Comparison of ENCODE assay signal across 1 fruit fly cellular context in the genomic region with DNA sequence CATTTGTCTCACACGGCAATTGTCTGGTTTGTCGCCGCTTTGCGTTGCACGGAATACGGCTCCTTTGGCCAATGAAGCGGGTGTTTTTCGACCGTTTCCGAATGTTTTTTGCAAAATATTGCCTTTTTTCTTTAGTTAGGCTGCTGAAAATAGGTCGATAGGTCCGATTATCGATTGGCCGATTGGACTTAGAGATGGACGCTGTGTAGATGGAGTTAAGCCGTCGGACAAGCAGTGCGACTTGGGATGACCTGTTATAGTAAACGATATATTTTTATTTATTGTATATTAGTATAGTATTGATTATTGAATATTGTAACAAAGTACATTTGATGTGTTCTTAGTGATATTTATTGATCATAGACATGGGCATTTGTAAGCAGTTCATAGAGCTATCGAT.
TF ChIP-seq lines count a peak whose summit lies in the region.

lmgA (minus strand) TSS at position 301 of the 400 bp plus-strand sequence.
lmgB (minus strand) TSS at position 301 of the 400 bp plus-strand sequence.

TF ChIP-seq in whole organism, embryonic, 481 proteins besides CTCF, POLR2A, EP300 and RAD21 (continued from another document and continues in another):
- TF ChIP-seq CG9817 (tag; optimal IDR thresholded peaks at IDR 0.05; lab: Kevin White, UChicago) = peak; percentile 29
- TF ChIP-seq sr (GFP tag; IDR thresholded peaks at IDR 0.05; lab: Robert Waterston, UW) = no peak
- TF ChIP-seq CG42726 (GFP tag; IDR thresholded peaks at IDR 0.05; lab: Robert Waterston, UW; ENCODE audit: partially characterized antibody) = 0 out of 2 replicates have a peak, but pooled peaks have one; percentile 52
- TF ChIP-seq trh (GFP tag; optimal IDR thresholded peaks at IDR 0.05; lab: Kevin White, UChicago) = peak; percentile 20
- no peak for TF ChIP-seq Optix (GFP tag; IDR thresholded peaks at IDR 0.05; lab: Robert Waterston, UW)
- TF ChIP-seq CG10543 (GFP tag; optimal IDR thresholded peaks at IDR 0.05; lab: Kevin White, UChicago) = no peak
- TF ChIP-seq p53 (GFP tag; optimal IDR thresholded peaks at IDR 0.05; lab: Kevin White, UChicago) = no peak
- peak; percentile 52 for TF ChIP-seq YL-1 (GFP tag; optimal IDR thresholded peaks at IDR 0.05; lab: Kevin White, UChicago)
- TF ChIP-seq bcd (GFP tag; optimal IDR thresholded peaks at IDR 0.05; lab: Kevin White, UChicago) = peak; percentile 58
- TF ChIP-seq CG32532 (GFP tag; IDR thresholded peaks at IDR 0.05; lab: Robert Waterston, UW) = peak; percentile 42; the same call in 1 of the 2 replicates
- TF ChIP-seq fru (optimal IDR thresholded peaks at IDR 0.05; lab: Kevin White, UChicago) = no peak
- no peak for TF ChIP-seq Atf6 (GFP tag; IDR thresholded peaks at IDR 0.05; lab: Robert Waterston, UW)
- TF ChIP-seq TFAM (GFP tag; optimal IDR thresholded peaks at IDR 0.05; lab: Kevin White, UChicago) = no peak
- no peak for TF ChIP-seq sd (tag; optimal IDR thresholded peaks at IDR 0.05; lab: Kevin White, UChicago)
- TF ChIP-seq zfh2 (GFP tag; optimal IDR thresholded peaks at IDR 0.05; lab: Kevin White, UChicago) = peak; percentile 27
- TF ChIP-seq HHEX (GFP tag; optimal IDR thresholded peaks at IDR 0.05; lab: Kevin White, UChicago) = no peak
- TF ChIP-seq hth (optimal IDR thresholded peaks at IDR 0.05; lab: Kevin White, UChicago) = no peak
- TF ChIP-seq CG14050 (GFP tag; IDR thresholded peaks at IDR 0.05; lab: Robert Waterston, UW) = no peak
- no peak for TF ChIP-seq ase (GFP tag; IDR thresholded peaks at IDR 0.05; lab: Robert Waterston, UW)
- peak; percentile 63 for TF ChIP-seq CG2712 (tag; optimal IDR thresholded peaks at IDR 0.05; lab: Kevin White, UChicago)
- TF ChIP-seq tup (GFP tag; optimal IDR thresholded peaks at IDR 0.05; lab: Kevin White, UChicago) = peak; percentile 40
- TF ChIP-seq da (GFP tag; optimal IDR thresholded peaks at IDR 0.05; lab: Kevin White, UChicago) = no peak
- no peak for TF ChIP-seq CG2678 (tag; optimal IDR thresholded peaks at IDR 0.05; lab: Kevin White, UChicago)
- peak; percentile 79 for TF ChIP-seq Doc3 (GFP tag; IDR thresholded peaks at IDR 0.05; lab: Robert Waterston, UW; ENCODE audit: partially characterized antibody)
- TF ChIP-seq stwl (tag; optimal IDR thresholded peaks at IDR 0.05; lab: Kevin White, UChicago) = peak; percentile 88
- TF ChIP-seq nau (GFP tag; optimal IDR thresholded peaks at IDR 0.05; lab: Kevin White, UChicago) = no peak
- TF ChIP-seq Kr (GFP tag; optimal IDR thresholded peaks at IDR 0.05; lab: Kevin White, UChicago) = no peak
- TF ChIP-seq CG12071 (GFP tag; optimal IDR thresholded peaks at IDR 0.05; lab: Kevin White, UChicago) = no peak
- no peak for TF ChIP-seq Hey (tag; optimal IDR thresholded peaks at IDR 0.05; lab: Kevin White, UChicago)
- no peak for TF ChIP-seq ap (GFP tag; IDR thresholded peaks at IDR 0.05; lab: Robert Waterston, UW)
- TF ChIP-seq CG12391 (tag; optimal IDR thresholded peaks at IDR 0.05; lab: Kevin White, UChicago) = peak; percentile 70
- no peak for TF ChIP-seq bigmax (GFP tag; optimal IDR thresholded peaks at IDR 0.05; lab: Kevin White, UChicago)
- no peak for TF ChIP-seq CG17612 (GFP tag; IDR thresholded peaks at IDR 0.05; lab: Robert Waterston, UW)
- TF ChIP-seq klu (GFP tag; IDR thresholded peaks at IDR 0.05; lab: Robert Waterston, UW) = no peak
- peak; percentile 62 for TF ChIP-seq ind (GFP tag; optimal IDR thresholded peaks at IDR 0.05; lab: Kevin White, UChicago)
- no peak for TF ChIP-seq NC2β (GFP tag; optimal IDR thresholded peaks at IDR 0.05; lab: Kevin White, UChicago)
- TF ChIP-seq ATbp (GFP tag; optimal IDR thresholded peaks at IDR 0.05; lab: Kevin White, UChicago) = no peak
- no peak for TF ChIP-seq CG43689 (GFP tag; IDR thresholded peaks at IDR 0.05; lab: Robert Waterston, UW)
- 0 out of 2 replicates have a peak, but pooled peaks have one; percentile 19 for TF ChIP-seq CG16779 (GFP tag; IDR thresholded peaks at IDR 0.05; lab: Robert Waterston, UW)
- peak; percentile 44 for TF ChIP-seq CG15601 (tag; optimal IDR thresholded peaks at IDR 0.05; lab: Kevin White, UChicago)
- TF ChIP-seq wor (GFP tag; IDR thresholded peaks at IDR 0.05; lab: Robert Waterston, UW) = no peak
- no peak for TF ChIP-seq wek (GFP tag; optimal IDR thresholded peaks at IDR 0.05; lab: Kevin White, UChicago)
- TF ChIP-seq CG11695 (GFP tag; IDR thresholded peaks at IDR 0.05; lab: Robert Waterston, UW) = no peak
- no peak for TF ChIP-seq chif (GFP tag; optimal IDR thresholded peaks at IDR 0.05; lab: Kevin White, UChicago)
- TF ChIP-seq grn (GFP tag; optimal IDR thresholded peaks at IDR 0.05; lab: Kevin White, UChicago) = no peak
- TF ChIP-seq Lpt (GFP tag; optimal IDR thresholded peaks at IDR 0.05; lab: Kevin White, UChicago) = no peak
- TF ChIP-seq Blimp-1 (GFP tag; optimal IDR thresholded peaks at IDR 0.05; lab: Kevin White, UChicago) = peak; percentile 31
- no peak for TF ChIP-seq Doc2 (GFP tag; IDR thresholded peaks at IDR 0.05; lab: Robert Waterston, UW)
- TF ChIP-seq CG17328 (GFP tag; IDR thresholded peaks at IDR 0.05; lab: Robert Waterston, UW) = no peak
- TF ChIP-seq lmd (GFP tag; IDR thresholded peaks at IDR 0.05; lab: Robert Waterston, UW) = peak; percentile 12; the same call in 1 of the 2 replicates
- TF ChIP-seq CG31388 (GFP tag; optimal IDR thresholded peaks at IDR 0.05; lab: Kevin White, UChicago) = no peak
- TF ChIP-seq CG10979 (tag; optimal IDR thresholded peaks at IDR 0.05; lab: Kevin White, UChicago) = no peak
- TF ChIP-seq Ptx1 (GFP tag; IDR thresholded peaks at IDR 0.05; lab: Robert Waterston, UW) = peak; percentile 65
- no peak for TF ChIP-seq CG9609 (GFP tag; optimal IDR thresholded peaks at IDR 0.05; lab: Kevin White, UChicago)
- TF ChIP-seq Sry-β (GFP tag; optimal IDR thresholded peaks at IDR 0.05; lab: Kevin White, UChicago) = no peak
- TF ChIP-seq crol (GFP tag; IDR thresholded peaks at IDR 0.05; lab: Robert Waterston, UW) = no peak
- no peak for TF ChIP-seq dan (GFP tag; IDR thresholded peaks at IDR 0.05; lab: Robert Waterston, UW)
- no peak for TF ChIP-seq CG31224 (GFP tag; IDR thresholded peaks at IDR 0.05; lab: Robert Waterston, UW)
- TF ChIP-seq Vsx1 (GFP tag; optimal IDR thresholded peaks at IDR 0.05; lab: Kevin White, UChicago) = no peak
- no peak for TF ChIP-seq aop (GFP tag; IDR thresholded peaks at IDR 0.05; lab: Robert Waterston, UW)
- TF ChIP-seq CG4424 (GFP tag; optimal IDR thresholded peaks at IDR 0.05; lab: Kevin White, UChicago) = peak; percentile 66
- TF ChIP-seq odd (GFP tag; optimal IDR thresholded peaks at IDR 0.05; lab: Kevin White, UChicago) = no peak
- TF ChIP-seq gro (GFP tag; optimal IDR thresholded peaks at IDR 0.05; lab: Kevin White, UChicago) = peak; percentile 30
- 0 out of 2 replicates have a peak, but pooled peaks have one; percentile 9 for TF ChIP-seq CG14014 (GFP tag; IDR thresholded peaks at IDR 0.05; lab: Robert Waterston, UW)
- TF ChIP-seq CG10959 (GFP tag; IDR thresholded peaks at IDR 0.05; lab: Robert Waterston, UW) = no peak
- peak; percentile 25; the same call in 1 of the 2 replicates for TF ChIP-seq NFAT (GFP tag; IDR thresholded peaks at IDR 0.05; lab: Robert Waterston, UW)
- TF ChIP-seq CG7786 (GFP tag; optimal IDR thresholded peaks at IDR 0.05; lab: Kevin White, UChicago) = no peak
- no peak for TF ChIP-seq Ets97D (GFP tag; optimal IDR thresholded peaks at IDR 0.05; lab: Kevin White, UChicago)
- TF ChIP-seq CG31441 (GFP tag; IDR thresholded peaks at IDR 0.05; lab: Robert Waterston, UW) = peak; percentile 45; the same call in 1 of the 2 replicates
- no peak for TF ChIP-seq org-1 (GFP tag; optimal IDR thresholded peaks at IDR 0.05; lab: Kevin White, UChicago)
- no peak for TF ChIP-seq CG12299 (tag; optimal IDR thresholded peaks at IDR 0.05; lab: Kevin White, UChicago)
- peak; percentile 32 for TF ChIP-seq Sin3A (optimal IDR thresholded peaks at IDR 0.05; lab: Kevin White, UChicago)
- TF ChIP-seq Xbp1 (GFP tag; optimal IDR thresholded peaks at IDR 0.05; lab: Kevin White, UChicago) = peak; percentile 72
- TF ChIP-seq schlank (tag; optimal IDR thresholded peaks at IDR 0.05; lab: Kevin White, UChicago) = no peak
- peak; percentile 79 for TF ChIP-seq trem (tag; optimal IDR thresholded peaks at IDR 0.05; lab: Kevin White, UChicago)
- peak; percentile 17; the same call in 1 of the 3 replicates for TF ChIP-seq dysf (GFP tag; IDR thresholded peaks at IDR 0.05; lab: Robert Waterston, UW)
- no peak for TF ChIP-seq fd64A (GFP tag; optimal IDR thresholded peaks at IDR 0.05; lab: Kevin White, UChicago)
- TF ChIP-seq D19A (tag; optimal IDR thresholded peaks at IDR 0.05; lab: Kevin White, UChicago) = peak; percentile 1
- no peak for TF ChIP-seq NK7.1 (GFP tag; optimal IDR thresholded peaks at IDR 0.05; lab: Kevin White, UChicago)
- peak; percentile 89 for TF ChIP-seq tna (GFP tag; IDR thresholded peaks at IDR 0.05; lab: Robert Waterston, UW; ENCODE audit: partially characterized antibody)
- no peak for TF ChIP-seq CG16863 (GFP tag; optimal IDR thresholded peaks at IDR 0.05; lab: Kevin White, UChicago)
- TF ChIP-seq CG18764 (GFP tag; optimal IDR thresholded peaks at IDR 0.05; lab: Kevin White, UChicago) = peak; percentile 21
- TF ChIP-seq Gsc (GFP tag; IDR thresholded peaks at IDR 0.05; lab: Robert Waterston, UW) = no peak
- TF ChIP-seq CG17186 (GFP tag; optimal IDR thresholded peaks at IDR 0.05; lab: Kevin White, UChicago) = no peak
- TF ChIP-seq Hand (GFP tag; optimal IDR thresholded peaks at IDR 0.05; lab: Kevin White, UChicago) = no peak
- no peak for TF ChIP-seq kah (GFP tag; optimal IDR thresholded peaks at IDR 0.05; lab: Kevin White, UChicago)
- no peak for TF ChIP-seq Dip3 (GFP tag; optimal IDR thresholded peaks at IDR 0.05; lab: Kevin White, UChicago)
- TF ChIP-seq CG15696 (tag; optimal IDR thresholded peaks at IDR 0.05; lab: Kevin White, UChicago) = peak; percentile 16
- no peak for TF ChIP-seq chm (GFP tag; IDR thresholded peaks at IDR 0.05; lab: Robert Waterston, UW)
- no peak for TF ChIP-seq disco-r (GFP tag; optimal IDR thresholded peaks at IDR 0.05; lab: Kevin White, UChicago)
- TF ChIP-seq Dip2 (GFP tag; IDR thresholded peaks at IDR 0.05; lab: Robert Waterston, UW) = no peak
- TF ChIP-seq dimm (GFP tag; IDR thresholded peaks at IDR 0.05; lab: Robert Waterston, UW) = no peak
- TF ChIP-seq hb (GFP tag; IDR thresholded peaks at IDR 0.05; lab: Robert Waterston, UW; ENCODE audit: partially characterized antibody) = peak; percentile 88
- peak; percentile 85; the same call in 1 of the 2 replicates for TF ChIP-seq amos (GFP tag; IDR thresholded peaks at IDR 0.05; lab: Robert Waterston, UW; ENCODE audit: partially characterized antibody)
- no peak for TF ChIP-seq pros (GFP tag; optimal IDR thresholded peaks at IDR 0.05; lab: Kevin White, UChicago)
- TF ChIP-seq chinmo (GFP tag; IDR thresholded peaks at IDR 0.05; lab: Robert Waterston, UW; ENCODE audit: partially characterized antibody) = peak; percentile 46; the same call in 3 of the 4 replicates
- TF ChIP-seq CG13296 (GFP tag; optimal IDR thresholded peaks at IDR 0.05; lab: Kevin White, UChicago) = no peak
- no peak for TF ChIP-seq tap (tag; optimal IDR thresholded peaks at IDR 0.05; lab: Kevin White, UChicago)
- TF ChIP-seq CG1602 (GFP tag; optimal IDR thresholded peaks at IDR 0.05; lab: Kevin White, UChicago) = peak; percentile 42
- peak; percentile 33 for TF ChIP-seq CG13123 (GFP tag; optimal IDR thresholded peaks at IDR 0.05; lab: Kevin White, UChicago)
- TF ChIP-seq hkb (optimal IDR thresholded peaks at IDR 0.05; lab: Kevin White, UChicago) = no peak
- TF ChIP-seq hkb (GFP tag; IDR thresholded peaks at IDR 0.05; lab: Robert Waterston, UW) = peak; percentile 30; the same call in 1 of the 2 replicates
- no peak for TF ChIP-seq CG6813 (GFP tag; optimal IDR thresholded peaks at IDR 0.05; lab: Kevin White, UChicago)
- no peak for TF ChIP-seq bowl (GFP tag; IDR thresholded peaks at IDR 0.05; lab: Robert Waterston, UW)
- peak; percentile 95 for TF ChIP-seq MESR4 (GFP tag; optimal IDR thresholded peaks at IDR 0.05; lab: Kevin White, UChicago)
- TF ChIP-seq Neu2 (GFP tag; optimal IDR thresholded peaks at IDR 0.05; lab: Kevin White, UChicago; ENCODE audit: borderline replicate concordance) = no peak
- no peak for TF ChIP-seq CG12104 (GFP tag; optimal IDR thresholded peaks at IDR 0.05; lab: Kevin White, UChicago)
- TF ChIP-seq Myb (GFP tag; optimal IDR thresholded peaks at IDR 0.05; lab: Kevin White, UChicago) = peak; percentile 11
- no peak for TF ChIP-seq CG8944 (GFP tag; optimal IDR thresholded peaks at IDR 0.05; lab: Kevin White, UChicago)
- TF ChIP-seq CG1233 (GFP tag; optimal IDR thresholded peaks at IDR 0.05; lab: Kevin White, UChicago) = no peak
- TF ChIP-seq yki (optimal IDR thresholded peaks at IDR 0.05; lab: Kevin White, UChicago) = no peak
- no peak for TF ChIP-seq Awh (GFP tag; IDR thresholded peaks at IDR 0.05; lab: Robert Waterston, UW)
- TF ChIP-seq CG13287 (GFP tag; IDR thresholded peaks at IDR 0.05; lab: Robert Waterston, UW; ENCODE audit: partially characterized antibody) = peak; percentile 89
- TF ChIP-seq eve (GFP tag; optimal IDR thresholded peaks at IDR 0.05; lab: Kevin White, UChicago) = no peak
- peak; percentile 76 for TF ChIP-seq zen2 (GFP tag; IDR thresholded peaks at IDR 0.05; lab: Robert Waterston, UW; ENCODE audit: partially characterized antibody)
- TF ChIP-seq CG13424 (tag; optimal IDR thresholded peaks at IDR 0.05; lab: Kevin White, UChicago) = peak; percentile 45
- no peak for TF ChIP-seq CG10321 (GFP tag; IDR thresholded peaks at IDR 0.05; lab: Robert Waterston, UW)
- TF ChIP-seq ro (GFP tag; IDR thresholded peaks at IDR 0.05; lab: Robert Waterston, UW) = no peak
- TF ChIP-seq Fer3 (tag; optimal IDR thresholded peaks at IDR 0.05; lab: Kevin White, UChicago) = no peak
- TF ChIP-seq CG7928 (GFP tag; optimal IDR thresholded peaks at IDR 0.05; lab: Kevin White, UChicago) = no peak
- TF ChIP-seq CG3847 (GFP tag; IDR thresholded peaks at IDR 0.05; lab: Robert Waterston, UW) = no peak
- peak; percentile 83 for TF ChIP-seq unc-4 (GFP tag; IDR thresholded peaks at IDR 0.05; lab: Robert Waterston, UW; ENCODE audit: partially characterized antibody)
- no peak for TF ChIP-seq nom (GFP tag; optimal IDR thresholded peaks at IDR 0.05; lab: Kevin White, UChicago)
- TF ChIP-seq CG4707 (GFP tag; optimal IDR thresholded peaks at IDR 0.05; lab: Kevin White, UChicago) = no peak
- TF ChIP-seq CG30020 (tag; optimal IDR thresholded peaks at IDR 0.05; lab: Kevin White, UChicago) = peak; percentile 11
- peak; percentile 44 for TF ChIP-seq Lhr (GFP tag; optimal IDR thresholded peaks at IDR 0.05; lab: Kevin White, UChicago)
- peak; percentile 59 for TF ChIP-seq phol (tag; optimal IDR thresholded peaks at IDR 0.05; lab: Kevin White, UChicago)
- TF ChIP-seq pb (GFP tag; optimal IDR thresholded peaks at IDR 0.05; lab: Kevin White, UChicago) = no peak
- TF ChIP-seq BEAF-32 (GFP tag; optimal IDR thresholded peaks at IDR 0.05; lab: Kevin White, UChicago) = peak; percentile 87
